Worm (Caenorhabditis elegans) whole organism, young adult: Measurements from ENCODE around the gene ceh-93.

Experiments
- B0261.1 ChIP-seq: sonication (generic microtip); optimal IDR thresholded peaks from 2 replicates; lab custom pipeline; 2016; ENCODE audit warnings: mild to moderate bottlenecking, missing genetic modification characterization, moderate library complexity, missing compliant biosample characterization
- F23B12.7 ChIP-seq: sonication (generic microtip); optimal IDR thresholded peaks from 2 replicates; lab custom pipeline; 2017; ENCODE audit warnings: missing genetic modification characterization, mild to moderate bottlenecking, missing compliant biosample characterization, antibody characterized with exemption, moderate library complexity; ENCODE audit not compliant: insufficient read depth
- F49E8.2 ChIP-seq: sonication (generic microtip); optimal IDR thresholded peaks from 3 replicates; lab custom pipeline; 2017; ENCODE audit warnings: missing genetic modification characterization, mild to moderate bottlenecking, missing compliant biosample characterization, antibody characterized with exemption, moderate library complexity; ENCODE audit not compliant: insufficient read depth
- Y79H2A.3 ChIP-seq: fragments of 200-800 bp; sonication (Bioruptor generic); conservative IDR thresholded peaks from 2 replicates; pipeline ENCODE4 v1.3.6; 2022; ENCODE audit warnings: missing genetic modification reagents, missing genetic modification characterization, missing compliant biosample characterization
- attf-3 ChIP-seq: fragments of 200-800 bp; sonication (Bioruptor generic); conservative IDR thresholded peaks from 2 replicates; pipeline ENCODE4 v1.3.6; 2022; ENCODE audit warnings: missing genetic modification reagents, missing genetic modification characterization, missing compliant biosample characterization
- ceh-40 ChIP-seq: fragments of 200-800 bp; sonication (Bioruptor generic); IDR thresholded peaks from 2 replicates; pipeline ENCODE4 v1.3.6; 2022; ENCODE audit warnings: missing genetic modification characterization, missing compliant biosample characterization
- ceh-79 ChIP-seq: sonication (generic microtip); optimal IDR thresholded peaks from 2 replicates; lab custom pipeline; 2017; ENCODE audit warnings: mild to moderate bottlenecking, missing genetic modification characterization, missing compliant biosample characterization
- pha-4 ChIP-seq: fragments of 150-350 bp; sonication (generic microtip); optimal IDR thresholded peaks from 2 replicates; lab custom pipeline; 2014; ENCODE audit warnings: missing biosample characterization, missing genetic modification reagents, missing genetic modification characterization
- unc-62 ChIP-seq: fragments of 150-350 bp; optimal IDR thresholded peaks from 2 replicates; lab custom pipeline; 2014; ENCODE audit warnings: missing biosample characterization, missing genetic modification reagents, missing genetic modification characterization

DNA sequence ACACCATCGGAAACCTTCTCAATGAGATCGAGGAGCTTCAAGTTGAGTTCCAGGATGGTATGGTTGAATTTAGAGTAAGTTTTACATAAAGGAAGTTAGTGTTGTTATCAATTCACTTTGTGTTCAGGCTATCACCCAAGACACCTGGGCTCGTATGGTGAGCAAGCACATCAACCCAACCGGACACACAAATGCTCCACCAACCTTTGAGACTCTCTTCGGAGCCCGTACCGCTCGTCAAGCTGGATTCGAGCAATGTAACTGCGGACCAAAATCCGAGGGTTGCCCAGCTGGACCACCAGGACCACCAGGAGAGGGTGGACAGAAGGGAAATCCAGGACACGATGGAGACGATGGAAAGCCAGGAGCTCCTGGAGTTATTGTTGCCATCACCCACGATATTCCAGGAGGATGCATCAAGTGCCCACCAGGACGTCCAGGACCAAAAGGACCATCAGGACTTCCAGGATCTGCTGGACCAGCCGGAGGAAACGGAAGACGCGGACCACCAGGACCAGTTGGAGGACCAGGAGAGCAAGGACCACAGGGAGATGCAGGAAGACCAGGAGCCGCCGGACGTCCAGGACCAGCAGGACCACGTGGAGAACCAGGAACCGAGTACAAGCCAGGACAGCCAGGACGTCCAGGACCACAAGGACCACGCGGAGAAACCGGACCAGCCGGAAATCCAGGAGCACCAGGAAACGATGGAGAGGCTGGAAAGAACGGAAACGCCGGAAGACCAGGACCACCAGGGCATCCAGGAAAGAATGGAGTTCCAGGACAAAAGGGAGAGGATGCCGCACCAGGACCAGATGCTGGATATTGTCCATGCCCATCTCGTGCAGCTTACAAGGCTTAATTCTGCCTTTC is 33.4 kb upstream of the ceh-93 start:
- TF ChIP-seq B0261.1 (tag; lab: Kevin White, UChicago): no peak
- no peak for TF ChIP-seq unc-62 (GFP tag; lab: Kevin White, UChicago)
- TF ChIP-seq pha-4 (tag; lab: Kevin White, UChicago): no peak
- no peak for TF ChIP-seq F23B12.7 (tag; lab: Kevin White, UChicago)
- TF ChIP-seq F49E8.2 (tag; lab: Kevin White, UChicago): no peak
- no peak for TF ChIP-seq ceh-79 (tag; lab: Kevin White, UChicago)
- TF ChIP-seq attf-3 (GFP tag; lab: Robert Waterston, UW): no peak
- TF ChIP-seq Y79H2A.3 (GFP tag; lab: Robert Waterston, UW): no peak
- TF ChIP-seq ceh-40 (GFP tag; lab: Robert Waterston, UW): no peak
